Worm (Caenorhabditis elegans) whole organism, L3 larva: Measurements from ENCODE around the gene sri-61.

Source experiments
- R02D3.7 ChIP-seq: fragments of 150-350 bp; optimal IDR thresholded peaks from 2 replicates; lab custom pipeline; 2014; ENCODE audit warnings: missing biosample characterization, missing genetic modification characterization
- aly-2 ChIP-seq: fragments of 150-350 bp; optimal IDR thresholded peaks from 2 replicates; lab custom pipeline; 2014; ENCODE audit warnings: missing biosample characterization, missing genetic modification characterization
- ama-1 ChIP-seq: fragments of 150-350 bp; optimal IDR thresholded peaks from 2 replicates; lab custom pipeline; 2018
- ceh-16 ChIP-seq: sonication (generic microtip); optimal IDR thresholded peaks from 2 replicates; lab custom pipeline; 2017; ENCODE audit warnings: missing biosample characterization, missing genetic modification characterization
- ceh-82 ChIP-seq: fragments of 150-350 bp; optimal IDR thresholded peaks from 2 replicates; lab custom pipeline; 2014; ENCODE audit warnings: missing biosample characterization, missing genetic modification characterization
- ceh-9 ChIP-seq: sonication (generic microtip); optimal IDR thresholded peaks from 2 replicates; lab custom pipeline; 2018; ENCODE audit warnings: missing biosample characterization, missing genetic modification characterization
- daf-12 ChIP-seq: fragments of 150-350 bp; optimal IDR thresholded peaks from 2 replicates; lab custom pipeline; 2014; ENCODE audit warnings: missing biosample characterization, missing genetic modification reagents, missing genetic modification characterization
- egl-5 ChIP-seq: fragments of 150-350 bp; optimal IDR thresholded peaks from 2 replicates; lab custom pipeline; 2017; ENCODE audit warnings: missing biosample characterization, missing genetic modification reagents, missing genetic modification characterization, inconsistent platforms
- elt-2 ChIP-seq: sonication (generic microtip); optimal IDR thresholded peaks from 2 replicates; lab custom pipeline; 2016; ENCODE audit warnings: missing genetic modification reagents, mild to moderate bottlenecking, missing genetic modification characterization, missing compliant biosample characterization
- elt-3 ChIP-seq, 3 experiments: fragments of 150-350 bp in 1 of 3; sonication (generic microtip) in 2 of 3; optimal IDR thresholded peaks; 2 replicates in 2 of 3; 4 replicates in 1 of 3; lab custom pipeline; 2014 to 2017; ENCODE audit warnings: missing biosample characterization in 3 of 3, missing genetic modification characterization in 3 of 3
- fkh-10 ChIP-seq: sonication (generic microtip); optimal IDR thresholded peaks from 2 replicates; lab custom pipeline; 2017; ENCODE audit warnings: missing biosample characterization, missing genetic modification reagents, missing genetic modification characterization
- fkh-2 ChIP-seq: fragments of 150-350 bp; optimal IDR thresholded peaks from 2 replicates; lab custom pipeline; 2014; ENCODE audit warnings: missing biosample characterization, missing genetic modification reagents, missing genetic modification characterization
- fos-1 ChIP-seq: fragments of 150-350 bp; optimal IDR thresholded peaks from 2 replicates; lab custom pipeline; 2014; ENCODE audit warnings: missing biosample characterization, missing genetic modification characterization
- hmg-11 ChIP-seq: sonication (generic microtip); optimal IDR thresholded peaks from 2 replicates; lab custom pipeline; 2016; ENCODE audit warnings: missing genetic modification characterization, missing compliant biosample characterization
- lin-15B ChIP-seq: fragments of 150-350 bp; optimal IDR thresholded peaks from 2 replicates; lab custom pipeline; 2014; ENCODE audit warnings: missing biosample characterization, missing genetic modification characterization
- lsy-12 ChIP-seq: sonication (generic microtip); optimal IDR thresholded peaks from 2 replicates; lab custom pipeline; 2016; ENCODE audit warnings: mild to moderate bottlenecking, missing genetic modification characterization, missing compliant biosample characterization
- mdl-1 ChIP-seq: fragments of 150-350 bp; optimal IDR thresholded peaks from 2 replicates; lab custom pipeline; 2014; ENCODE audit warnings: missing biosample characterization, missing genetic modification characterization
- nhr-11 ChIP-seq: fragments of 150-350 bp; optimal IDR thresholded peaks from 2 replicates; lab custom pipeline; 2014; ENCODE audit warnings: missing biosample characterization, missing genetic modification characterization
- nhr-237 ChIP-seq: fragments of 150-350 bp; optimal IDR thresholded peaks from 2 replicates; lab custom pipeline; 2014; ENCODE audit warnings: missing biosample characterization, missing genetic modification characterization
- nhr-25 ChIP-seq: sonication (generic microtip); optimal IDR thresholded peaks from 2 replicates; lab custom pipeline; 2017; ENCODE audit warnings: missing biosample characterization, missing genetic modification characterization
- nhr-28 ChIP-seq: fragments of 150-350 bp; optimal IDR thresholded peaks from 2 replicates; lab custom pipeline; 2014; ENCODE audit warnings: missing biosample characterization, missing genetic modification characterization
- nhr-43 ChIP-seq: sonication (generic microtip); optimal IDR thresholded peaks from 2 replicates; lab custom pipeline; 2016; ENCODE audit warnings: mild to moderate bottlenecking, missing genetic modification characterization, missing compliant biosample characterization; ENCODE audit not compliant: poor library complexity, severe bottlenecking
- nhr-76 ChIP-seq: fragments of 150-350 bp; sonication (generic microtip); optimal IDR thresholded peaks from 5 replicates; lab custom pipeline; 2014; ENCODE audit warnings: missing biosample characterization, missing genetic modification characterization
- pqm-1 ChIP-seq: fragments of 150-350 bp; optimal IDR thresholded peaks from 2 replicates; lab custom pipeline; 2017; ENCODE audit warnings: missing biosample characterization, missing genetic modification characterization, inconsistent platforms
- sea-2 ChIP-seq: fragments of 150-350 bp; sonication (generic microtip); optimal IDR thresholded peaks from 4 replicates; lab custom pipeline; 2014; ENCODE audit warnings: missing biosample characterization, missing genetic modification reagents, missing genetic modification characterization
- skn-1 ChIP-seq: fragments of 150-350 bp; optimal IDR thresholded peaks from 2 replicates; lab custom pipeline; 2014; ENCODE audit warnings: missing biosample characterization, missing genetic modification characterization
- snpc-4 ChIP-seq: fragments of 150-350 bp; optimal IDR thresholded peaks from 2 replicates; lab custom pipeline; 2014; ENCODE audit warnings: missing biosample characterization, missing genetic modification characterization
- unc-39 ChIP-seq: sonication (generic microtip); optimal IDR thresholded peaks from 4 replicates; lab custom pipeline; 2017; ENCODE audit warnings: missing biosample characterization, missing genetic modification characterization
- unc-62 ChIP-seq: fragments of 150-350 bp; sonication (generic microtip); optimal IDR thresholded peaks from 4 replicates; lab custom pipeline; 2014; ENCODE audit warnings: missing biosample characterization, missing genetic modification reagents, missing genetic modification characterization
- ztf-11 ChIP-seq: fragments of 150-350 bp; optimal IDR thresholded peaks from 2 replicates; lab custom pipeline; 2014; ENCODE audit warnings: missing biosample characterization, missing genetic modification characterization
- ztf-4 ChIP-seq: fragments of 150-350 bp; optimal IDR thresholded peaks from 2 replicates; lab custom pipeline; 2014; ENCODE audit warnings: missing biosample characterization, missing genetic modification characterization

The sri-61 gene

DNA sequence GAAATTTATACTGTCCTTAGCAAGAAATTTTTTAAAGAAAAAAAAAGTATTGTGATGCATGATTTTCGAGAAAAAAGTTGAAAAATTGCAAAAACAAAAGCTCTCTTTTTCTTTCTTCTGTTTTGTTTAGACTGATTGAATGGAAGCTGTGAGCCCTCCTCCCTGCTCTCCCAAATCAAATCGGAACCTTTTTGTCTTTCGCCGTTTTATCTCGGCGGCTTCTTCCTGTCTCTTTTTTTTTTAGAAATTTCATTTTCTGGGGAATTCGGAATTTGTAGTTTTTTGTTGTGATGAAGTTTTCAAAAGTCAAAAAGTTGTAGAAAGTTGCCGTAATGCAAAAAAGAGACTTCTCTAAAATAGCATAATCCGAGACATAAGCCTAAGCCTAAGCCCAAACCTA is 30.5 kb upstream of the sri-61 start:
- TF ChIP-seq fkh-10 (GFP tag; lab: Kevin White, UChicago) (peak; percentile 61), unc-39 (tag; lab: Kevin White, UChicago) (no peak)

DNA sequence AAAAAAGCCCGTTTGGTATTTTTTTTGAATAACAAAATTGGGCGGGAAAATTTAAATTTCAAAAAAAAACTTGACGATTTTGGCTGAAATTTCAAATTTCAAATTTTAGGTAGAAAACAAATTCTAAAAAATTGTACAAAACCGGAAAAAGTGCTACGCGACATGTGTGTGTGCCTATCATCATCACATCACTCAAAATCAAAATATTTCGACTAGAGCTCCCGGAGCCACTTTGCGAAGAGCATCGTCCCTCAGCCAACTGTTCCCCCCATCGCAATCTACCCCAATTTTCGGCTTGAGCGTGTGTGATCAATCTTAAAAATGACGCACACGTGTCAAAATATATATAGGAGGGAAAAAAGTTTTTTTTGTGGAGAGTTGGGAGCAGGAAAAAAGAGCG is 26.6 kb upstream of the sri-61 start:
- TF ChIP-seq nhr-237 (tag; lab: Kevin White, UChicago): no peak
- TF ChIP-seq sea-2 (GFP tag; lab: Kevin White, UChicago): no peak
- TF ChIP-seq lsy-12 (tag; lab: Kevin White, UChicago): no peak

DNA sequence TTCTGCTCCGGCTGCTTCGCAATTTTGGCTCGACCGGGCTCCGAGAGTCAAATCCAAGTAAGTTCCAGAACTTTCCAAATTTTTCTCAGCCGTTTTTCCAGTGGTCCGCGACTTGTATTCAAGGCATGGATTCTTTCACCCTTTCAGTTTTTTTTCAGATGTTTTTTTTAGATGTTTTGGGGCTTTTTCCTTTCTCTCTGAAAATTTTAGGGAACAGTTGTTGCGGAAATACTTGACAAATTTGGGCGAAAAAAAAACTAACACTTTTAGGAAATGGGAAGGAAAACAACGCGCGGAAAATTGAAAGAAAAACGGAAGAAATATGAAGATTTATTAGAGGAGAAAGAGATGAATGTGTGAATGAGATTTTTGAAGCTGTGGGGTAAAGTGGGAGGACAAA is 25.4 kb upstream of the sri-61 start, which contains the start of the genes T05A8.11 and nep-2:
T05A8.11 (minus strand) TSS at position 101 of the 400 bp plus-strand sequence.
nep-2 (minus strand) TSS at position 192 of the 400 bp plus-strand sequence.
- TF ChIP-seq nhr-25 (tag; lab: Kevin White, UChicago) (no peak), aly-2 (tag; lab: Kevin White, UChicago) (no peak), daf-12 (no peak), ceh-9 (tag; lab: Kevin White, UChicago) (no peak), ceh-16 (tag; lab: Kevin White, UChicago) (no peak)
- TF ChIP-seq, all 47 proteins: peak for 0

DNA sequence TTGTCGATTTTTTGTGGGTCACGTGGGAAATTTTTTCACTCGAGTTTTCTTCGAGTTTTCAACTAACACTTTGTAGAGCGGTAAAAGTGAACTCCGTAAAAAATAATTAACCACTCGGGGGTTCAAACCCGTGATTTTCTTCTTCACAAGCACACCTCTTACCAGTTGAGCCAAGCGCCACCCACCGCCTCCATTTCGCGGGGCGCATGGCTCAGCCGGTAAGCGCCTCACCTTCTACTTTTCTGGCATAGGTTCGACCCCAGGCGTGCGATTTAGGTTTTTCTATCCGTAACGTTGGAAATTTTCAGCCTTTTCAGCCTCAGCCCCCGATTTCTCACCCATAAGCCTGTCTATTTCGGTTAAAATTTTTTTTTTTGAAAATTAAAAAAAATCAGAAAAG is 21.9 kb upstream of the sri-61 start:
- TF ChIP-seq hmg-11 (tag; lab: Kevin White, UChicago) (no peak), ama-1 (lab: Kevin White, UChicago) (no peak), nhr-43 (tag; lab: Kevin White, UChicago) (no peak), ceh-9 (tag; lab: Kevin White, UChicago) (no peak), nhr-76 (tag; lab: Kevin White, UChicago) (no peak), fkh-10 (GFP tag; lab: Kevin White, UChicago) (no peak), elt-2 (tag; lab: Kevin White, UChicago) (no peak), R02D3.7 (tag; lab: Kevin White, UChicago) (no peak), egl-5 (tag; lab: Kevin White, UChicago) (no peak), mdl-1 (tag; lab: Kevin White, UChicago) (no peak), ceh-16 (tag; lab: Kevin White, UChicago) (no peak), unc-62 (no peak)
- TF ChIP-seq, all 47 proteins: peak for 0

DNA sequence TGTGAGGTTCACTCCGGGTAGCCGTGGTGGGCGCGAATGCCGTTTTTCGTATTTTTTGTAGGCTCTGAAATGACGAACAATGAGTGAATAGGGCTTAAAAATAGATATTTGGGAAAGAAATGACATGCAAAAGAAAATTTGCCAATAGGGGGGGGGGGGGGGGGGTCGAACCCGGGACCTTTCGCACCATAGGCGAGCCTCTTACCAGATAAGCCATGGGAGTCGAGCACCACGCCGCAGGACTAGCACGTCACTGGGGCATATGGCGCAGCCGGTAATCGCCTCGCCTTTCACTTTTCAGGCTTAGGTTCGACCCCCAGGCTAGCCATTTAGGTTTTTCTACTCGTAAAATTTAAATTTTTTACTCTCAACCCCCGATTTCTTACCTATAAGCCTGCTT is 19.1 kb upstream of the sri-61 start:
- TF ChIP-seq daf-12 (no peak), lin-15B (no peak), egl-5 (tag; lab: Kevin White, UChicago) (no peak), nhr-76 (tag; lab: Kevin White, UChicago) (no peak), elt-2 (tag; lab: Kevin White, UChicago) (no peak), nhr-11 (tag; lab: Kevin White, UChicago) (no peak), nhr-237 (tag; lab: Kevin White, UChicago) (no peak), lsy-12 (tag; lab: Kevin White, UChicago) (no peak), nhr-28 (no peak), pqm-1 (tag; lab: Kevin White, UChicago) (no peak), ztf-11 (tag; lab: Kevin White, UChicago) (no peak), skn-1 (tag; lab: Kevin White, UChicago) (no peak), ceh-82 (tag; lab: Kevin White, UChicago) (no peak), fkh-2 (tag; lab: Kevin White, UChicago) (no peak), elt-3 (tag; optimal IDR thresholded peaks at IDR 0.05; lab: Kevin White, UChicago) (no peak), snpc-4 (tag; lab: Kevin White, UChicago) (no peak)
- TF ChIP-seq, all 47 proteins: peak for 0

DNA sequence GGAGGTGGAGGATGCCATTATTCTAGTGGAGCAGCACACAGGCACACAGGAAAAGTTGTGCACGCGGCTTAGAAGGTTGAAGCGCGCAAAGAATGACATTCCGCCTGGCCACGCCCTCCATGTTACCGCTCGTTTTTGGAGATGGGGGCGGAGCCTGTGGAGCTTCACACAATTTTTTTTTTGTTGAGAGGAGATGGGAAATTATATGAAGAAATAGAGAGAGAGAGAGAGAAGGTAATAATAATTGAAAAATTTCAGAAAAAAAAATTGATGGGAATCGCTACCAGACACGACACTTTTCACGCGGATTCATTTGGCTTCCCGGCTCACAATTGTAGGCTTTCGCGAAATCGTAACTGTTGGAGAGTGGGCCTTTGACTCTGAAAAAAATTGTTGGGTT is 17.2 kb upstream of the sri-61 start, which contains the start of gene T05A8.3:
T05A8.3 (minus strand) TSS at position 101 of the 400 bp plus-strand sequence.
- TF ChIP-seq ceh-9 (tag; lab: Kevin White, UChicago) (no peak), daf-12 (no peak), fos-1 (tag; lab: Kevin White, UChicago) (no peak), ztf-4 (tag; lab: Kevin White, UChicago) (no peak)
